Worm (Caenorhabditis elegans) whole organism, late embryonic: ENCODE data around the gene npr-25.

ENCODE experiments used
- C08G9.2 ChIP-seq: sonication (generic microtip); optimal IDR thresholded peaks from 2 replicates; lab custom pipeline; 2016; ENCODE audit warnings: mild to moderate bottlenecking, missing genetic modification characterization, moderate library complexity, missing compliant biosample characterization
- K09A11.1 ChIP-seq: sonication (generic microtip); optimal IDR thresholded peaks from 2 replicates; lab custom pipeline; 2017; ENCODE audit warnings: antibody characterized with exemption, mild to moderate bottlenecking, missing genetic modification characterization, missing compliant biosample characterization; ENCODE audit not compliant: insufficient read depth
- ama-1 ChIP-seq: fragments of 150-350 bp; optimal IDR thresholded peaks from 2 replicates; lab custom pipeline; 2014
- ceh-9 ChIP-seq: sonication (generic microtip); optimal IDR thresholded peaks from 2 replicates; lab custom pipeline; 2016; ENCODE audit warnings: mild to moderate bottlenecking, missing genetic modification characterization, inconsistent platforms, missing compliant biosample characterization
- che-1 ChIP-seq: sonication (generic microtip); optimal IDR thresholded peaks from 2 replicates; lab custom pipeline; 2016; ENCODE audit warnings: mild to moderate bottlenecking, missing genetic modification characterization, missing compliant biosample characterization
- hlh-13 ChIP-seq: fragments of 200-800 bp; sonication (Bioruptor generic); optimal IDR thresholded peaks from 2 replicates; lab custom pipeline; 2018; ENCODE audit warnings: mild to moderate bottlenecking, missing genetic modification characterization, missing compliant biosample characterization
- pha-4 ChIP-seq: fragments of 150-350 bp; optimal IDR thresholded peaks from 2 replicates; lab custom pipeline; 2018; ENCODE audit warnings: missing biosample characterization, missing genetic modification reagents, missing genetic modification characterization
- sox-4 ChIP-seq: sonication (generic microtip); optimal IDR thresholded peaks from 2 replicates; lab custom pipeline; 2017; ENCODE audit warnings: mild to moderate bottlenecking, missing genetic modification characterization, inconsistent platforms, missing compliant biosample characterization
- tbx-2 ChIP-seq: sonication (generic microtip); optimal IDR thresholded peaks from 2 replicates; lab custom pipeline; 2016; ENCODE audit warnings: missing genetic modification characterization, missing compliant biosample characterization
- unc-42 ChIP-seq: sonication (generic microtip); optimal IDR thresholded peaks from 2 replicates; lab custom pipeline; 2016; ENCODE audit warnings: missing genotype, missing genetic modification characterization, missing compliant biosample characterization

DNA sequence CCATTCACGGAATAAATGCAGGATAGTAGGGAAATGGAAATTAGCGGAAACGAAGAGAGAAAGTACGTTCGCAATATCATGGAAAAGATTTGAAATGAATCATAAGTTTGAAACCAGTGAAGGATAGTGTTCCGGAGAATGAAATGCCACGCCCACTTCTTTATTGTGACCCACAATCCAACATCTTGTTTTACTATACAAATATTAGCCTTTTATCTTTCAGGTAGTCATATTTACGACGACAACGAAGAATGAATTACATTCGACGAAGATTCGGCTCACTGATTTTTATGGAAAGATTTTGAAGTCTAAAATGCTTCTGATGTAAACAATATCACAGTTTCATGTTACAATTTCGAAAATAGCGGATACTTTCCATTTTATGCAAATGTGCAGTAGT, 36.0 kb downstream of the npr-25 start, which contains the start of gene cutl-18:
- TF ChIP-seq K09A11.1 = no peak
- no peak for TF ChIP-seq ama-1
- TF ChIP-seq unc-42 (tag; lab: Kevin White, UChicago) = no peak
- TF ChIP-seq hlh-13 (GFP tag; lab: Kevin White, UChicago) = no peak
- TF ChIP-seq che-1 (tag; lab: Kevin White, UChicago) = no peak
- TF ChIP-seq sox-4 (tag; lab: Kevin White, UChicago) = no peak
- TF ChIP-seq C08G9.2 (tag; lab: Kevin White, UChicago) = no peak
- no peak for TF ChIP-seq pha-4 (tag; lab: Kevin White, UChicago)
- TF ChIP-seq tbx-2 = no peak
- no peak for TF ChIP-seq ceh-9 (tag; lab: Kevin White, UChicago)
